Fruit fly (Drosophila melanogaster): ENCODE data around the gene teq.

- no peak for TF ChIP-seq CG17806 (tag; optimal IDR thresholded peaks at IDR 0.05)
- TF ChIP-seq rn (GFP tag; IDR thresholded peaks at IDR 0.05) = no peak
- no peak for TF ChIP-seq CG32121 (GFP tag; IDR thresholded peaks at IDR 0.05)
- no peak for TF ChIP-seq D1 (tag; optimal IDR thresholded peaks at IDR 0.05)
Measured at dm6 chr3L:9096648-9097047, 22.2 kb downstream of the teq start, which contains the start of gene CG13315.
